Worm (Caenorhabditis elegans): ENCODE measurements around the gene F58H7.1.

Gene F58H7.1

ce11 chrIV:927510-927909, 8.1 kb downstream of the F58H7.1 start:
- TF ChIP-seq unc-42 (tag; optimal IDR thresholded peaks at IDR 0.05): peak; percentile 77
- TF ChIP-seq ceh-48 (tag; optimal IDR thresholded peaks at IDR 0.05): no peak

- TF ChIP-seq npax-4 (tag; optimal IDR thresholded peaks at IDR 0.05): no peak
- no peak for TF ChIP-seq K02D7.2 (tag; optimal IDR thresholded peaks at IDR 0.05)
- no peak for TF ChIP-seq pqm-1 (tag; optimal IDR thresholded peaks at IDR 0.05)
- no peak for TF ChIP-seq unc-42 (tag; optimal IDR thresholded peaks at IDR 0.05)
- no peak for TF ChIP-seq pag-3 (tag; optimal IDR thresholded peaks at IDR 0.05; ENCODE audit: borderline replicate concordance)
- no peak for TF ChIP-seq hlh-15 (tag; optimal IDR thresholded peaks at IDR 0.05)
- TF ChIP-seq unc-55 (GFP tag; optimal IDR thresholded peaks at IDR 0.05): no peak
- TF ChIP-seq T23F11.4 (GFP tag; optimal IDR thresholded peaks at IDR 0.05): no peak
- no peak for TF ChIP-seq ceh-2 (tag; optimal IDR thresholded peaks at IDR 0.05)
- no peak for TF ChIP-seq C08G9.2 (tag; optimal IDR thresholded peaks at IDR 0.05)
- no peak for TF ChIP-seq nhr-11 (tag; optimal IDR thresholded peaks at IDR 0.05)
- no peak for TF ChIP-seq pha-2 (tag; optimal IDR thresholded peaks at IDR 0.05)
These were observed 11.2 kb downstream of the F58H7.1 start, which contains the start of gene lgc-30 for ce11 chrIV:924323-924932. lgc-30 (plus strand) TSS chrIV:924882.

ce11 chrIV:919690-920089, 15.9 kb downstream of the F58H7.1 start, which contains the start of gene F58H7.5:
F58H7.5 (plus strand) TSS chrIV:919990.
- TF ChIP-seq nhr-232 (tag; optimal IDR thresholded peaks at IDR 0.05): no peak
- no peak for TF ChIP-seq fax-1 (tag; optimal IDR thresholded peaks at IDR 0.05)

- TF ChIP-seq nhr-232 (tag; optimal IDR thresholded peaks at IDR 0.05) (no peak), ceh-24 (tag; optimal IDR thresholded peaks at IDR 0.05) (no peak), ceh-45 (GFP tag; IDR thresholded peaks at IDR 0.05) (no peak), unc-86 (tag; optimal IDR thresholded peaks at IDR 0.05) (no peak), rnt-1 (tag; optimal IDR thresholded peaks at IDR 0.05) (no peak), madf-2 (tag; optimal IDR thresholded peaks at IDR 0.05) (no peak), unc-55 (GFP tag; optimal IDR thresholded peaks at IDR 0.05) (no peak), ets-4 (tag; optimal IDR thresholded peaks at IDR 0.05) (no peak), Y22D7AL.16 (tag; optimal IDR thresholded peaks at IDR 0.05) (no peak), ref-2 (tag; optimal IDR thresholded peaks at IDR 0.05) (no peak)
These were observed 18.0 kb downstream of the F58H7.1 start for ce11 chrIV:917640-918039.

ce11 chrIV:914856-915255, 20.8 kb downstream of the F58H7.1 start:
- TF ChIP-seq syd-9 (tag; optimal IDR thresholded peaks at IDR 0.05): no peak
- no peak for TF ChIP-seq nhr-232 (tag; optimal IDR thresholded peaks at IDR 0.05)
- TF ChIP-seq ceh-45 (GFP tag; IDR thresholded peaks at IDR 0.05): no peak
- no peak for TF ChIP-seq T23F11.4 (GFP tag; optimal IDR thresholded peaks at IDR 0.05)
- no peak for TF ChIP-seq pat-9 (tag; optimal IDR thresholded peaks at IDR 0.05)
- TF ChIP-seq tbx-2 (tag; optimal IDR thresholded peaks at IDR 0.05): no peak
- TF ChIP-seq unc-55 (GFP tag; optimal IDR thresholded peaks at IDR 0.05): no peak
- no peak for TF ChIP-seq ceh-31 (tag; optimal IDR thresholded peaks at IDR 0.05)
- TF ChIP-seq sox-2 (GFP tag; IDR thresholded peaks at IDR 0.05): no peak
- no peak for TF ChIP-seq ahr-1 (tag; optimal IDR thresholded peaks at IDR 0.05)
- no peak for TF ChIP-seq che-1 (tag; optimal IDR thresholded peaks at IDR 0.05)
- TF ChIP-seq dmd-4 (tag; optimal IDR thresholded peaks at IDR 0.05; ENCODE audit: borderline replicate concordance): no peak
- no peak for TF ChIP-seq Y22D7AL.16 (tag; optimal IDR thresholded peaks at IDR 0.05)
- TF ChIP-seq ceh-9 (tag; optimal IDR thresholded peaks at IDR 0.05): no peak
- TF ChIP-seq ceh-2 (tag; optimal IDR thresholded peaks at IDR 0.05): no peak
- no peak for TF ChIP-seq K02D7.2 (tag; optimal IDR thresholded peaks at IDR 0.05)
- no peak for TF ChIP-seq dve-1 (tag; optimal IDR thresholded peaks at IDR 0.05)
- TF ChIP-seq pha-2 (tag; optimal IDR thresholded peaks at IDR 0.05): no peak
- TF ChIP-seq C08G9.2 (tag; optimal IDR thresholded peaks at IDR 0.05): no peak
